Worm (Caenorhabditis elegans) whole organism, L3 larva: ENCODE data around the gene ags-3.
A peak's percentile ranks its signal among the peaks of the same experiment; 100 is the strongest.

Experiments
- R02D3.7 ChIP-seq: fragments of 150-350 bp; optimal IDR thresholded peaks from 2 replicates; lab custom pipeline; 2014; ENCODE audit warnings: missing biosample characterization, missing genetic modification characterization
- ama-1 ChIP-seq: fragments of 150-350 bp; optimal IDR thresholded peaks from 2 replicates; lab custom pipeline; 2018
- ceh-28 ChIP-seq: fragments of 150-350 bp; optimal IDR thresholded peaks from 2 replicates; lab custom pipeline; 2014; ENCODE audit warnings: missing biosample characterization, missing genetic modification reagents, missing genetic modification characterization
- ceh-82 ChIP-seq: fragments of 150-350 bp; optimal IDR thresholded peaks from 2 replicates; lab custom pipeline; 2014; ENCODE audit warnings: missing biosample characterization, missing genetic modification characterization
- ceh-9 ChIP-seq: sonication (generic microtip); optimal IDR thresholded peaks from 2 replicates; lab custom pipeline; 2018; ENCODE audit warnings: missing biosample characterization, missing genetic modification characterization
- egl-27 ChIP-seq: sonication (generic microtip); optimal IDR thresholded peaks from 4 replicates; lab custom pipeline; 2017; ENCODE audit warnings: missing biosample characterization, missing genetic modification reagents, missing genetic modification characterization
- egl-5 ChIP-seq: fragments of 150-350 bp; optimal IDR thresholded peaks from 2 replicates; lab custom pipeline; 2017; ENCODE audit warnings: missing biosample characterization, missing genetic modification reagents, missing genetic modification characterization, inconsistent platforms
- elt-1 ChIP-seq: fragments of 150-350 bp; optimal IDR thresholded peaks from 2 replicates; lab custom pipeline; 2014; ENCODE audit warnings: missing biosample characterization, missing genetic modification characterization
- elt-3 ChIP-seq, 3 experiments: fragments of 150-350 bp in 1 of 3; sonication (generic microtip) in 2 of 3; optimal IDR thresholded peaks; 2 replicates in 2 of 3; 4 replicates in 1 of 3; lab custom pipeline; 2014 to 2017; ENCODE audit warnings: missing biosample characterization in 3 of 3, missing genetic modification characterization in 3 of 3
- eor-1 ChIP-seq, 2 experiments: fragments of 150-350 bp; optimal IDR thresholded peaks; 2 replicates each; lab custom pipeline; 2014 to 2018; ENCODE audit warnings: missing biosample characterization in 2 of 2, missing genetic modification characterization in 2 of 2
- fkh-2 ChIP-seq: fragments of 150-350 bp; optimal IDR thresholded peaks from 2 replicates; lab custom pipeline; 2014; ENCODE audit warnings: missing biosample characterization, missing genetic modification reagents, missing genetic modification characterization
- hmg-11 ChIP-seq: sonication (generic microtip); optimal IDR thresholded peaks from 2 replicates; lab custom pipeline; 2016; ENCODE audit warnings: missing genetic modification characterization, missing compliant biosample characterization
- jun-1 ChIP-seq: fragments of 150-350 bp; optimal IDR thresholded peaks from 2 replicates; lab custom pipeline; 2014; ENCODE audit warnings: missing biosample characterization, missing genetic modification reagents, missing genetic modification characterization
- lin-15B ChIP-seq: fragments of 150-350 bp; optimal IDR thresholded peaks from 2 replicates; lab custom pipeline; 2014; ENCODE audit warnings: missing biosample characterization, missing genetic modification characterization
- lin-39 ChIP-seq: fragments of 150-350 bp; optimal IDR thresholded peaks from 2 replicates; lab custom pipeline; 2018; ENCODE audit warnings: missing biosample characterization, missing genetic modification reagents, missing genetic modification characterization
- mdl-1 ChIP-seq: fragments of 150-350 bp; optimal IDR thresholded peaks from 2 replicates; lab custom pipeline; 2014; ENCODE audit warnings: missing biosample characterization, missing genetic modification characterization
- mml-1 ChIP-seq: fragments of 150-350 bp; sonication (generic microtip); optimal IDR thresholded peaks from 3 replicates; lab custom pipeline; 2014; ENCODE audit warnings: missing biosample characterization, missing genetic modification characterization
- nfya-1 ChIP-seq: sonication (generic microtip); optimal IDR thresholded peaks from 2 replicates; lab custom pipeline; 2017; ENCODE audit warnings: missing genetic modification characterization, mild to moderate bottlenecking, missing compliant biosample characterization, antibody characterized with exemption, moderate library complexity; ENCODE audit not compliant: insufficient read depth
- nhr-11 ChIP-seq: fragments of 150-350 bp; optimal IDR thresholded peaks from 2 replicates; lab custom pipeline; 2014; ENCODE audit warnings: missing biosample characterization, missing genetic modification characterization
- nhr-12 ChIP-seq: fragments of 150-350 bp; optimal IDR thresholded peaks from 2 replicates; lab custom pipeline; 2014; ENCODE audit warnings: missing biosample characterization, missing genetic modification characterization
- nhr-23 ChIP-seq: fragments of 150-350 bp; optimal IDR thresholded peaks from 2 replicates; lab custom pipeline; 2014; ENCODE audit warnings: missing biosample characterization, missing genetic modification reagents, missing genetic modification characterization
- nhr-237 ChIP-seq: fragments of 150-350 bp; optimal IDR thresholded peaks from 2 replicates; lab custom pipeline; 2014; ENCODE audit warnings: missing biosample characterization, missing genetic modification characterization
- nhr-25 ChIP-seq: sonication (generic microtip); optimal IDR thresholded peaks from 2 replicates; lab custom pipeline; 2017; ENCODE audit warnings: missing biosample characterization, missing genetic modification characterization
- nhr-28 ChIP-seq: fragments of 150-350 bp; optimal IDR thresholded peaks from 2 replicates; lab custom pipeline; 2014; ENCODE audit warnings: missing biosample characterization, missing genetic modification characterization
- nhr-43 ChIP-seq: sonication (generic microtip); optimal IDR thresholded peaks from 2 replicates; lab custom pipeline; 2016; ENCODE audit warnings: mild to moderate bottlenecking, missing genetic modification characterization, missing compliant biosample characterization; ENCODE audit not compliant: poor library complexity, severe bottlenecking
- nhr-76 ChIP-seq: fragments of 150-350 bp; sonication (generic microtip); optimal IDR thresholded peaks from 5 replicates; lab custom pipeline; 2014; ENCODE audit warnings: missing biosample characterization, missing genetic modification characterization
- nhr-77 ChIP-seq: fragments of 150-350 bp; optimal IDR thresholded peaks from 2 replicates; lab custom pipeline; 2014; ENCODE audit warnings: missing biosample characterization, missing genetic modification characterization
- pha-4 ChIP-seq: fragments of 150-350 bp; optimal IDR thresholded peaks from 2 replicates; lab custom pipeline; 2014; ENCODE audit warnings: missing biosample characterization, missing genetic modification reagents, missing genetic modification characterization
- pqm-1 ChIP-seq: fragments of 150-350 bp; optimal IDR thresholded peaks from 2 replicates; lab custom pipeline; 2017; ENCODE audit warnings: missing biosample characterization, missing genetic modification characterization, inconsistent platforms
- sea-2 ChIP-seq: fragments of 150-350 bp; sonication (generic microtip); optimal IDR thresholded peaks from 4 replicates; lab custom pipeline; 2014; ENCODE audit warnings: missing biosample characterization, missing genetic modification reagents, missing genetic modification characterization
- skn-1 ChIP-seq: fragments of 150-350 bp; optimal IDR thresholded peaks from 2 replicates; lab custom pipeline; 2014; ENCODE audit warnings: missing biosample characterization, missing genetic modification characterization
- snpc-4 ChIP-seq: fragments of 150-350 bp; optimal IDR thresholded peaks from 2 replicates; lab custom pipeline; 2014; ENCODE audit warnings: missing biosample characterization, missing genetic modification characterization
- tbx-2 ChIP-seq: sonication (generic microtip); optimal IDR thresholded peaks from 2 replicates; lab custom pipeline; 2016; ENCODE audit warnings: mild to moderate bottlenecking, missing genetic modification characterization, missing compliant biosample characterization
- unc-39 ChIP-seq: sonication (generic microtip); optimal IDR thresholded peaks from 4 replicates; lab custom pipeline; 2017; ENCODE audit warnings: missing biosample characterization, missing genetic modification characterization
- unc-62 ChIP-seq: fragments of 150-350 bp; sonication (generic microtip); optimal IDR thresholded peaks from 4 replicates; lab custom pipeline; 2014; ENCODE audit warnings: missing biosample characterization, missing genetic modification reagents, missing genetic modification characterization
- zag-1 ChIP-seq: fragments of 150-350 bp; optimal IDR thresholded peaks from 2 replicates; lab custom pipeline; 2014; ENCODE audit warnings: missing biosample characterization, missing genetic modification characterization
- ztf-4 ChIP-seq: fragments of 150-350 bp; optimal IDR thresholded peaks from 2 replicates; lab custom pipeline; 2014; ENCODE audit warnings: missing biosample characterization, missing genetic modification characterization

ags-3 gene

DNA sequence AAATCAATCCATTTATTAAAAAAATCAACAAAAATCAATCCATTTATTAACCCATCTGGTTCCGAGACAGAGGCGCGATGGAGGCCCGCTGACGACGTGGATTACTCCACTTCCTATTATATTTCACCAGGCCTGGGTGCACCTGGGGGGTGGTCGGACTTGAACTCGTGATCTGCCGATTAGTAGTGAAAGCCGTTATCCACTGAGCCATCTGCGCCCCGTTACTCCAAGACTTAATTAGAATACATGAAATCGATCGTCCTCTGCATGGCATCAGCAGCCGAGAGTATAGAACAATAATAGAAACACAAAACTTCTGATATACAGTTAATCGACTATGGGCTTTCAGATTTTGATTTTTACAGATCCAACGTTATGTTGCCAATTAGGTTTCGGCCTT, 6.2 kb upstream of the ags-3 start:
- TF ChIP-seq ceh-9 (no peak), nhr-25 (tag; lab: Kevin White, UChicago) (no peak), egl-5 (no peak), nhr-77 (no peak), ama-1 (no peak), ceh-82 (tag; lab: Kevin White, UChicago) (no peak)

DNA sequence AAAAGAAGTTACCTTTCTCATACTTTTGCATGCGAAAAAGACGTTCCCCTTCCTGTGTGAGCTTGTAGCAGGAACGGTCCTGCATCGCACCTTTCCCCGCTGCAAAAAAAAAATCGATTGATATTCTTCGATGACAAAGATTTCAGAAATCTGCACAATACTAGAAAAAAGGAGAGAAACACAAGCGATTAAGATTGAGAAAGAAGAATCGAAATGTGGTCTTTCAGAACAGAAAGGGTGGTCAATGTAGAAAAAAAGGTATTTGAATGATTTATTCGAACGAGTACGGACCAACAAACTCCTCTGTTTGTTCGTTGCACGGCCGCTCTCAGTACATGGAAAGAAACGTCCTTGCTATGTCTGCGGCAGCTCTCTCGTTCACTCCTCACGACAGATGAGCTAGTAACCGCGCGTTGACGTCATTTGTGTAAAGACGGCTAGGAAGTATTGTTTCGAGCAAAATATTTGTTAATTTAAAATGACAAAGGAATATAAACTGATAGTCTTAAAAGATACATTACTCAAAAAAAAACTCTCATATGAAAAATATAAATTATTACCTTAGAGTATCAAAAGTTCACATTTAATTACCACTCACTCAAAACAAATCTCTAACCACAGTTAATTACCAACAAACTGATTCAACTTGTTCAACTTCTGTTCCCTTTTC, 5.3 kb downstream of the ags-3 start, which contains the start of gene ift-81:
Gene ift-81 (plus strand): TSS at position 620 of the 670 bp plus-strand sequence.
- TF ChIP-seq mml-1 (tag; lab: Kevin White, UChicago) (no peak), nhr-43 (tag; lab: Kevin White, UChicago) (no peak), elt-3 (tag; optimal IDR thresholded peaks at IDR 0.05; lab: Kevin White, UChicago) (no peak), tbx-2 (tag; lab: Kevin White, UChicago) (peak; percentile 26), nhr-28 (no peak), nhr-77 (no peak), skn-1 (no peak), ztf-4 (no peak), egl-27 (tag; lab: Kevin White, UChicago) (no peak), hmg-11 (peak; percentile 60), nfya-1 (peak; percentile 59), nhr-237 (tag; lab: Kevin White, UChicago) (no peak), fkh-2 (tag; lab: Kevin White, UChicago) (no peak), ceh-28 (tag; lab: Kevin White, UChicago) (no peak), nhr-23 (tag; lab: Kevin White, UChicago) (no peak), lin-39 (tag; lab: Kevin White, UChicago) (peak; percentile 62), pha-4 (tag; lab: Kevin White, UChicago) (peak; percentile 68), elt-1 (no peak), nhr-12 (tag; lab: Kevin White, UChicago) (no peak), nhr-11 (tag; lab: Kevin White, UChicago) (no peak), unc-62 (GFP tag; lab: Kevin White, UChicago) (no peak), mdl-1 (tag; lab: Kevin White, UChicago) (no peak), snpc-4 (tag; lab: Kevin White, UChicago) (no peak), R02D3.7 (tag; lab: Kevin White, UChicago) (no peak)
- TF ChIP-seq, all 47 proteins: peak for 5

DNA sequence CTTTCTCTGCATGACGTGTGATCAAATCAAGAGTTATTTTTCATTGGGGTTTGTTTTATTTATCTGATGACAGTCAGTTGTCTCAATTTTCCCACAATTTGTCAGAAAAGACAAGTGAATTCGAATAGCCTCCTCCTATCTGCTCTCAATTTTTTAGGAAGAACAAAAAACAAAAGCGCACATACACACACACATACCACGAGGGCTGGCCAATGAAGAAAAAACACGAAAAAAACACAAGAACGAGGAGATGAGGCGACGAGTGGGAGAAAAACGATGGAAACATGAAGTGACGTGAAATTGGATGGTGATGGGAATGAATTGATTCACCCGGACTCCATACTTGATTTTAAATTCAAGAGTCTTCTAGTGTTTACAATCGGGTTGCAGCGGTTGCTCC, 9.5 kb downstream of the ags-3 start:
- TF ChIP-seq nfya-1 (peak; percentile 3), ceh-82 (tag; lab: Kevin White, UChicago) (no peak)

DNA sequence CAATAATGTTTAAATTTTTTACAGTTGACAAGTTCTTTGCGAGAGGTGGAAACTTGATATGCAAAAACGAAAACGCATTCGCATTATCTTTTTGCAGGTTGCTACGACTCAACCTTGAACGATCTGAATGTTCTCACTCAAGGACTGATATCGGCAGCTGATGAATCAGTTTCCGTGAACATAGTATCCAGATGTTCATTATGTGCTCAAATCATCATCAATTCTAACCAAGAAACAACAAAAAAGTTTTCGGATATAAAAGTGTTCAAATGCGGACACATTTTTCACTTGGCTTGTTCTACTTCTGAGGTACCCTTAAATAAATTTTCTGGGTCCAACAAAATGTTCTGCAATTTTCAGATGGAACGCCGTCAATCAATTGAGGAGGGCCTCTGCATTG, 14.3 kb downstream of the ags-3 start:
- TF ChIP-seq eor-1 (tag; optimal IDR thresholded peaks at IDR 0.05; lab: Kevin White, UChicago), result no peak
- TF ChIP-seq, all 47 proteins: peak for 0

DNA sequence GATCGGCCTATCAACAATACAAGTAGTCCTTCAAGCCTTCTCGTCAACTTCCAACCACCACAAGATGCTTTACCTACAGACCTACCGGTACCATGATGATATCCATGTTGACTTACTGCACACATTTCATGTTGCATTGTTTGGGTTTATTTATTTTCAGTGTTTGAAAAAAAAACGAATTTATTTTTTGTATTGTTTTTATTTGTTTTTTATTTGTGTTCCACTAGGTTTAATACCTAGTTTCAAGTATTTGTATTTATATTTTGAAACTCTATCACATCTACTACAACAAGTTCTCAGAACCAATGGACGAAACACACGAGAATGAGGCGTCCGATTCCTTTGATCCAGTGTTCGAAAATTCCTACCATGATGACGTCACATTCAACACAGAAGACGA, 19.9 kb downstream of the ags-3 start, which contains the start of gene vps-41:
Gene vps-41 (plus strand): TSS at position 301 of the 400 bp plus-strand sequence.
- TF ChIP-seq ceh-9 (no peak), lin-39 (tag; lab: Kevin White, UChicago) (no peak), nfya-1 (no peak), nhr-23 (tag; lab: Kevin White, UChicago) (no peak), zag-1 (tag; lab: Kevin White, UChicago) (no peak), unc-39 (tag; lab: Kevin White, UChicago) (no peak), unc-62 (GFP tag; lab: Kevin White, UChicago) (no peak), nhr-28 (no peak), lin-15B (tag; lab: Kevin White, UChicago) (no peak), R02D3.7 (tag; lab: Kevin White, UChicago) (no peak), nhr-76 (tag; lab: Kevin White, UChicago) (no peak), fkh-2 (tag; lab: Kevin White, UChicago) (no peak), elt-3 (tag; optimal IDR thresholded peaks at IDR 0.05; lab: Kevin White, UChicago) (no peak), pqm-1 (no peak), mdl-1 (tag; lab: Kevin White, UChicago) (no peak), ceh-82 (tag; lab: Kevin White, UChicago) (no peak), sea-2 (GFP tag; lab: Kevin White, UChicago) (no peak), mml-1 (tag; lab: Kevin White, UChicago) (no peak), jun-1 (no peak)
- TF ChIP-seq, all 47 proteins: peak for 0
